Worm (Caenorhabditis elegans) whole organism, L4 larva: ENCODE data around the gene clec-125.

Experiments
- D1046.2 ChIP-seq: fragments of 200-800 bp; sonication (Bioruptor generic); IDR thresholded peaks from 2 replicates; pipeline ENCODE4 v1.3.6; 2022; ENCODE audit warnings: missing genetic modification characterization, missing compliant biosample characterization
- aly-2 ChIP-seq: sonication (generic microtip); optimal IDR thresholded peaks from 2 replicates; lab custom pipeline; 2018; ENCODE audit warnings: missing biosample characterization, missing genetic modification characterization
- duxl-1 ChIP-seq: sonication (generic microtip); optimal IDR thresholded peaks from 2 replicates; lab custom pipeline; 2016; ENCODE audit warnings: mild to moderate bottlenecking, missing genetic modification characterization, moderate library complexity, missing compliant biosample characterization; ENCODE audit not compliant: poor library complexity
- dve-1 ChIP-seq: sonication (generic microtip); optimal IDR thresholded peaks from 2 replicates; lab custom pipeline; 2017; ENCODE audit warnings: antibody characterized with exemption, mild to moderate bottlenecking, missing genetic modification characterization, missing compliant biosample characterization; ENCODE audit not compliant: insufficient read depth
- egl-27 ChIP-seq: sonication (generic microtip); optimal IDR thresholded peaks from 3 replicates; lab custom pipeline; 2017; ENCODE audit warnings: missing biosample characterization, missing genetic modification reagents, missing genetic modification characterization
- lim-7 ChIP-seq: fragments of 200-800 bp; sonication (Bioruptor generic); IDR thresholded peaks from 2 replicates; pipeline ENCODE4 v1.3.6; 2022; ENCODE audit warnings: missing genetic modification characterization, missing compliant biosample characterization
- lin-13 ChIP-seq: fragments of 150-350 bp; optimal IDR thresholded peaks from 2 replicates; lab custom pipeline; 2014; ENCODE audit warnings: missing biosample characterization, missing genetic modification reagents, missing genetic modification characterization
- lin-15B ChIP-seq: fragments of 150-350 bp; sonication (generic microtip); optimal IDR thresholded peaks from 3 replicates; lab custom pipeline; 2014; ENCODE audit warnings: missing biosample characterization, missing genetic modification characterization
- lsy-2 ChIP-seq, 2 experiments: fragments of 150-350 bp in 1 of 2; sonication (generic microtip) in 1 of 2; optimal IDR thresholded peaks; 2 replicates each; lab custom pipeline; 2014 to 2017; ENCODE audit warnings: missing biosample characterization in 2 of 2, missing genetic modification characterization in 2 of 2
- snpc-4 ChIP-seq: fragments of 150-350 bp; optimal IDR thresholded peaks from 2 replicates; lab custom pipeline; 2014; ENCODE audit warnings: missing biosample characterization, missing genetic modification characterization
- tra-1 ChIP-seq: fragments of 200-800 bp; sonication (Bioruptor generic); IDR thresholded peaks from 2 replicates; pipeline ENCODE4 v1.3.6; 2022; ENCODE audit warnings: missing genetic modification reagents, missing genetic modification characterization, missing compliant biosample characterization
- zag-1 ChIP-seq: fragments of 150-350 bp; optimal IDR thresholded peaks from 2 replicates; lab custom pipeline; 2014; ENCODE audit warnings: missing biosample characterization, missing genetic modification characterization
- ztf-11 ChIP-seq: fragments of 150-350 bp; optimal IDR thresholded peaks from 2 replicates; lab custom pipeline; 2014; ENCODE audit warnings: missing biosample characterization, missing genetic modification characterization

- TF ChIP-seq egl-27 (tag; lab: Kevin White, UChicago): no peak
- no peak for TF ChIP-seq lim-7 (GFP tag; lab: Robert Waterston, UW)
- no peak for TF ChIP-seq lin-15B (tag; lab: Kevin White, UChicago)
- TF ChIP-seq tra-1 (GFP tag; lab: Robert Waterston, UW): no peak
- no peak for TF ChIP-seq lin-13
- no peak for TF ChIP-seq snpc-4 (tag; lab: Kevin White, UChicago)
- TF ChIP-seq dve-1 (tag; lab: Kevin White, UChicago): no peak
- TF ChIP-seq duxl-1 (tag; lab: Kevin White, UChicago): no peak
- no peak for TF ChIP-seq ztf-11 (tag; lab: Kevin White, UChicago)
- no peak for TF ChIP-seq lsy-2 (tag; optimal IDR thresholded peaks at IDR 0.05; lab: Kevin White, UChicago)
- no peak for TF ChIP-seq D1046.2 (GFP tag; lab: Robert Waterston, UW)
- no peak for TF ChIP-seq zag-1 (tag; lab: Kevin White, UChicago)
- no peak for TF ChIP-seq aly-2
Observed at ce11 chrII:3557417-3557816, 41.6 kb downstream of the clec-125 start, which contains the start of gene lgc-45.
